Worm (Caenorhabditis elegans) whole organism, L4/young adult: ENCODE data around the gene M60.6.

Experiments
- W03F9.2 ChIP-seq: fragments of 150-350 bp; optimal IDR thresholded peaks from 2 replicates; lab custom pipeline; 2014; ENCODE audit warnings: missing biosample characterization, missing genetic modification characterization
- dao-5 ChIP-seq: sonication (generic microtip); optimal IDR thresholded peaks from 2 replicates; lab custom pipeline; 2016; ENCODE audit warnings: missing genotype, missing genetic modification characterization, moderate library complexity, missing compliant biosample characterization
- him-1 ChIP-seq: sonication (generic microtip); optimal IDR thresholded peaks from 2 replicates; lab custom pipeline; 2016; ENCODE audit warnings: missing genotype, missing genetic modification reagents, missing genetic modification characterization, missing compliant biosample characterization

- TF ChIP-seq him-1 (tag; lab: Kevin White, UChicago), result no peak
- no peak for TF ChIP-seq W03F9.2 (tag; lab: Kevin White, UChicago)
- no peak for TF ChIP-seq dao-5 (tag; lab: Kevin White, UChicago)
These were observed 5.4 kb upstream of the M60.6 start for ce11 chrX:8257687-8258086.
